Worm (Caenorhabditis elegans): ENCODE results near the gene clec-216.

ce11 chrV:7995165-7995564, 42.4 kb upstream of the clec-216 start:
- no peak for TF ChIP-seq nhr-11 (tag; optimal IDR thresholded peaks at IDR 0.05)
- TF ChIP-seq skn-1 (tag; optimal IDR thresholded peaks at IDR 0.05), result no peak
- no peak for TF ChIP-seq ceh-16 (tag; optimal IDR thresholded peaks at IDR 0.05)
- TF ChIP-seq fos-1 (tag; optimal IDR thresholded peaks at IDR 0.05), result no peak
- TF ChIP-seq elt-3 (tag; optimal IDR thresholded peaks at IDR 0.05), result no peak
- TF ChIP-seq ztf-4 (tag; optimal IDR thresholded peaks at IDR 0.05), result no peak
- no peak for TF ChIP-seq R02D3.7 (tag; optimal IDR thresholded peaks at IDR 0.05)
- no peak for TF ChIP-seq lin-15B (tag; optimal IDR thresholded peaks at IDR 0.05)
- no peak for TF ChIP-seq mdl-1 (tag; optimal IDR thresholded peaks at IDR 0.05)
- no peak for TF ChIP-seq unc-62 (GFP tag; optimal IDR thresholded peaks at IDR 0.05)
- TF ChIP-seq nhr-12 (tag; optimal IDR thresholded peaks at IDR 0.05), result no peak
- no peak for TF ChIP-seq aly-2 (tag; optimal IDR thresholded peaks at IDR 0.05)

Measured in whole organism, L3 larva.